Worm (Caenorhabditis elegans): ENCODE measurements around the gene T08G5.15.

ce11 chrV:14001929-14002328 is 21.0 kb downstream of the T08G5.15 start:
- no peak for TF ChIP-seq pat-9 (tag; optimal IDR thresholded peaks at IDR 0.05)
- TF ChIP-seq F13H6.1 (tag; optimal IDR thresholded peaks at IDR 0.05), result no peak
- no peak for TF ChIP-seq tbx-2 (tag; optimal IDR thresholded peaks at IDR 0.05)
